Fruit fly (Drosophila melanogaster) whole organism, wandering third instar larva: ENCODE measurements around the gene CG9801.

Source experiments
- Dfd ChIP-seq: fragments of >200 bp; optimal IDR thresholded peaks from 2 replicates; lab custom pipeline; 2017; ENCODE audit warnings: missing biosample characterization, missing genetic modification characterization
- Hnf4 ChIP-seq: fragments of 200-800 bp; sonication (Bioruptor generic); optimal IDR thresholded peaks from 2 replicates; lab custom pipeline; 2016; ENCODE audit warnings: missing biosample characterization, mild to moderate bottlenecking, missing genetic modification characterization
- Mio ChIP-seq: sonication (Bioruptor generic); optimal IDR thresholded peaks from 2 replicates; lab custom pipeline; 2016; ENCODE audit warnings: missing biosample characterization, missing genetic modification characterization
- brk ChIP-seq: fragments of 200-800 bp; sonication (Bioruptor generic); optimal IDR thresholded peaks from 2 replicates; lab custom pipeline; 2016; ENCODE audit warnings: missing biosample characterization, mild to moderate bottlenecking, missing genetic modification characterization
- ey ChIP-seq: fragments of 200-800 bp; sonication (Bioruptor generic); optimal IDR thresholded peaks from 2 replicates; lab custom pipeline; 2016; ENCODE audit warnings: missing biosample characterization, missing genetic modification characterization
- fru ChIP-seq: fragments of 200-800 bp; sonication (Bioruptor generic); optimal IDR thresholded peaks from 3 replicates; lab custom pipeline; 2016; ENCODE audit warnings: missing biosample characterization, mild to moderate bottlenecking, missing genetic modification characterization
- pan ChIP-seq: fragments of >200 bp; optimal IDR thresholded peaks from 2 replicates; lab custom pipeline; 2017
- rgr ChIP-seq: fragments of 200-800 bp; sonication (Bioruptor generic); optimal IDR thresholded peaks from 3 replicates; lab custom pipeline; 2016; ENCODE audit warnings: missing biosample characterization, mild to moderate bottlenecking, missing genetic modification characterization

dm6 chr3R:8686446-8686845 lies 61.0 kb downstream of the CG9801 start:
- no peak for TF ChIP-seq Mio (GFP tag; lab: Kevin White, UChicago)
- TF ChIP-seq pan (lab: Kevin White, UChicago), result no peak
- TF ChIP-seq Dfd (GFP tag; lab: Kevin White, UChicago), result no peak
- no peak for TF ChIP-seq brk
- TF ChIP-seq rgr (GFP tag; lab: Kevin White, UChicago), result no peak
- TF ChIP-seq Hnf4, result no peak
- no peak for TF ChIP-seq fru (GFP tag; lab: Kevin White, UChicago)
- no peak for TF ChIP-seq ey (GFP tag; lab: Kevin White, UChicago)
